Worm (Caenorhabditis elegans): ENCODE measurements around the gene B0280.9.
"Not testable (repeated sequence)": the region's sequence is repeated elsewhere in the genome, so short reads cannot be mapped to it uniquely, and the experiment has no call there.

B0280.9 gene

DNA sequence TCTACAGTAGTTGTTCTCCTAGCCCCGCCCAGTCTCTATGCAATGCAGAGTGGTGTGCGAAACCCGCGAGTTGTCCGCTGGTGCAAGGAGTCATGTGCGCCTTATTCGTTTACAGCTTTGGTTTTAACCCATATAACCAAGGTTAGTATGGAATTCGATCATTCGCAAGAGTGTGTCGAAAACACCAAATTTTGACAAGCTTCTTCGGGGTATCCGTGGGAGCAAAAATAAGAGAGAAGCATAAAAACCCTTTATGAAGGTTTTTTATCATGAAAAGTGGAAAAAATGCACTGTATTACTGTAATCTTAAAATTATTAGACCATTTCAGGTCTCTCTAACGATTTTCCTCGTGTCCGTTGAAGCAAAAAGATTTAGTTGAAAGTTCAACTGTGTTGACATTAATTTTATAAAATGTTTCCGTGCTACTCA is 19.5 kb upstream of the B0280.9 start:
- TF ChIP-seq ztf-11 (tag; optimal IDR thresholded peaks at IDR 0.05), result no peak
- TF ChIP-seq ces-1 (GFP tag; optimal IDR thresholded peaks at IDR 0.05), result peak; percentile 5

DNA sequence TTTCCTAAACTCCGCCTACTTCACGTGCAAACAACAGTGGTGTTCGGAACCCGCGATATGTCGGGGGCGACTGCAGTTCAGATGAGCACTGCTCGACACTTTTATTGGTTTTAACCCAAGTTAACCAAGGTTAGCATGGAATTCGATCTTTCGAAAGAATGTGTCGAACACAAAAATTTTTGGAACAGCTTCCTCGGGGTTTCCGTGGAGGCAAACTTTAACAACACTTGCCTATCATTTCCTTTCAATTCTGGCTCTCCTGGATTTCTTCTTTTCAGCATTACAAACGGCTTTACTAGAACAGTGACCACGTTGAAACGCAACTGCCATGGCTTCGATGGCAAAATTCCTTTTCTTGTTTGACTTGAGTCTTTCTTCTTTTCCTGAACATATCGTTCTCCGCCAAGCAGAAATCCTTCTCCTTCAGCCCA is 18.6 kb upstream of the B0280.9 start:
- no peak for TF ChIP-seq mls-2 (tag; optimal IDR thresholded peaks at IDR 0.05)
- TF ChIP-seq hlh-1 (tag; optimal IDR thresholded peaks at IDR 0.05), result peak; percentile 19
- TF ChIP-seq ceh-83 (GFP tag; optimal IDR thresholded peaks at IDR 0.05), result no peak
- TF ChIP-seq lin-13 (tag; optimal IDR thresholded peaks at IDR 0.05), result no peak
- no peak for TF ChIP-seq sem-2 (GFP tag; optimal IDR thresholded peaks at IDR 0.05)
- no peak for TF ChIP-seq pha-4 (tag; optimal IDR thresholded peaks at IDR 0.05)
- TF ChIP-seq ceh-39 (tag; optimal IDR thresholded peaks at IDR 0.05), result no peak

DNA sequence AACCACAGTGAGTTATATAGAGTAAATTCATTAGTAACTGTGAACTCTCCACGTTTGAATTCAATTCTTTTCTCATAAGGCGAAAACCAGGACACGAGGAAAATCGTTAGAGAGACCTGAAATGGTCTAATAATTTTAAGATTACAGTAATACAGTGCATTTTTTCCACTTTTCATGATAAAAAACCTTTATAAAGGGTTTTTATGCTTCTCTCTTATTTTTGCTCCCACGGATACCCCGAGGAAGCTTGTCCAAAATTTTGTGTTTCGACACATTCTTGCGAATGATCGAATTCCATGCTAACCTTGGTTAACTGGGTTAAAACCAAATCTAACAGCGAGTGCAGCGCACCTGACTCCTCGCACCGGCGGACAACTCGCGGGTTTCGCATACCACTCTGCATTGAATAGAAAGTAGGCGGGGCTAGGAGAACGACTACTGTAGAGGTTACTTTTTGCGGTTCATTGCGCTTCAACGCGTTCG is 17.6 kb upstream of the B0280.9 start:
- TF ChIP-seq ceh-83 (GFP tag; optimal IDR thresholded peaks at IDR 0.05) (peak; percentile 74), unc-120 (tag; optimal IDR thresholded peaks at IDR 0.05; ENCODE audit: poor library complexity, severe bottlenecking) (no peak)

DNA sequence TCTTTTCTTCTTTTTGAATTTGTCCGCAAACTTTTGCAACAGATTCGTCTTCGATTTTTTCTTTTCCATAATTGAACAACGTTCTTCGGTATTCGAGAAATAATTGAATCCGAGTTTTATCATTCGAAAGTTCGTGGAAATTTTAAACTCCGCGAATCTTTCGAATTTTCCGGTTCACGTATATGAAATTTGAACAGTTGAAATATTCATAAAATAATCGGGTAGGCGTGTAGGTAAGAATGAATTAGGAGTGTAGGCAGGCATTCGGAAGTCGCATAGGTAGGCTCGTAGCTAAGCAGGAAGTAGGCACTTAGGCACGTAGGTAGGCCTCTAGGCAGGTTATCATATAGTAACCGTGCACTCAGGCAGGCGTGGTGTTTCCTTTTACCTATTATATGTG is 15.5 kb upstream of the B0280.9 start, which contains the start of gene B0280.11:
Gene B0280.11, minus strand, starts transcription at position 101 of the 400 bp plus-strand sequence.
- no peak for TF ChIP-seq nhr-76 (tag; optimal IDR thresholded peaks at IDR 0.05)
- no peak for TF ChIP-seq flh-1 (GFP tag; optimal IDR thresholded peaks at IDR 0.05)
- no peak for TF ChIP-seq elt-1 (tag; optimal IDR thresholded peaks at IDR 0.05; ENCODE audit: borderline replicate concordance, insufficient read depth)
- TF ChIP-seq sptf-1 (tag; optimal IDR thresholded peaks at IDR 0.05), result no peak
- no peak for TF ChIP-seq nhr-28 (tag; optimal IDR thresholded peaks at IDR 0.05)
- TF ChIP-seq nhr-2 (tag; optimal IDR thresholded peaks at IDR 0.05), result no peak
- no peak for TF ChIP-seq elt-3 (tag; optimal IDR thresholded peaks at IDR 0.05)
- no peak for TF ChIP-seq lin-32 (GFP tag; optimal IDR thresholded peaks at IDR 0.05)
- TF ChIP-seq lin-13 (tag; optimal IDR thresholded peaks at IDR 0.05), result no peak
- TF ChIP-seq blmp-1 (tag; optimal IDR thresholded peaks at IDR 0.05), result no peak
- TF ChIP-seq ceh-39 (tag; optimal IDR thresholded peaks at IDR 0.05), result no peak
- TF ChIP-seq zip-8 (tag; optimal IDR thresholded peaks at IDR 0.05), result no peak
- TF ChIP-seq M03D4.4 (tag; optimal IDR thresholded peaks at IDR 0.05), result no peak
- TF ChIP-seq nhr-12 (tag; optimal IDR thresholded peaks at IDR 0.05), result no peak
- TF ChIP-seq mls-2 (tag; optimal IDR thresholded peaks at IDR 0.05), result no peak
- no peak for TF ChIP-seq sem-2 (GFP tag; optimal IDR thresholded peaks at IDR 0.05)
- TF ChIP-seq drap-1 (GFP tag; optimal IDR thresholded peaks at IDR 0.05), result no peak
- TF ChIP-seq snpc-4 (tag; optimal IDR thresholded peaks at IDR 0.05), result no peak

DNA sequence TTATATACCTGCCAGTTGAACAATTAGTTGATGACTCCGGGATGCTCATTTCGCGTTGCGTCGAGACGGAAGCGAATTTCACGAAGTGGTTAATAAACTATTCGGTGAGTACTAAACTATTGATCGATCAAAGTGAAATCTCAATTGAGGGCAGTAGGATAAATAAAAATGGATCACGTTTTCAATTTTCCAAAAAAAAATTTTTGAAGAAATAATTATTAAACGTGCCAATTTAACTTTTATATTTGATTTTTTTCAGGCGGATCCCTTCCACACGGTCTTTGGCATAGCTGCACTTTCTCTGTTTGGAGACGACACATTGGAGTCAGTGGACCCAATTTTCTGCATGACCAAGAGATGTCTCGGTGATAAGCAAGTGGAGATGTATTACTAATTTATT is 13.3 kb upstream of the B0280.9 start, which contains the start of gene B0280.17:
Gene B0280.17, minus strand, starts transcription at position 101 of the 400 bp plus-strand sequence.
- TF ChIP-seq sem-2 (GFP tag; optimal IDR thresholded peaks at IDR 0.05) (no peak), elt-1 (tag; optimal IDR thresholded peaks at IDR 0.05; ENCODE audit: borderline replicate concordance, insufficient read depth) (no peak), mep-1 (tag; optimal IDR thresholded peaks at IDR 0.05) (no peak)

DNA sequence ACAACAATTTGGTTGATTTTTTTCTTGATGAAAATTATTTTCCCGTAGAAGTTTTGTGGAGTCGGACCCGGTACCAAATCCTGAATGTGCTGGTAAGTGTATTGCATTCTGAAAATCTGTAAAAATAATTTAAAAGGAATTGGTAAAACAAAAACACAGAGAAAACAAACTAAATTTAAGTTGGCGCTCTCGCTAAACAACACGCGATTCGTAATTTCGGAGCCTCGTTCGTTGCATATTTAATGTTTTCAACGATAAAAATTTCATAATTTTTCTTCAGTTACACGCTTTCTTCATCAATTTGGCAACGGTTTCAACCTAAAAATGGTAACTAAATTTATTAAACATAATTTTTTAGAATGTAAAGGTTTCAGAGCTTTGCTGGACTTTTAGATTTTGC is 10.9 kb upstream of the B0280.9 start, which contains the start of the genes pot-1 and ggtb-1:
Gene pot-1, minus strand, starts transcription at position 120 of the 400 bp plus-strand sequence.
Gene ggtb-1, plus strand, starts transcription at position 208 of the 400 bp plus-strand sequence.
- no peak for TF ChIP-seq nhr-2 (tag; optimal IDR thresholded peaks at IDR 0.05)
- TF ChIP-seq blmp-1 (tag; optimal IDR thresholded peaks at IDR 0.05), result no peak
- peak; percentile 27 for TF ChIP-seq ces-1 (GFP tag; optimal IDR thresholded peaks at IDR 0.05)
- TF ChIP-seq elt-3 (tag; optimal IDR thresholded peaks at IDR 0.05), result no peak
- TF ChIP-seq snpc-4 (tag; optimal IDR thresholded peaks at IDR 0.05), result no peak
- TF ChIP-seq ceh-43 (GFP tag; optimal IDR thresholded peaks at IDR 0.05), result no peak
- TF ChIP-seq bed-3 (GFP tag; optimal IDR thresholded peaks at IDR 0.05), result no peak
- no peak for TF ChIP-seq hlh-1 (tag; optimal IDR thresholded peaks at IDR 0.05)

DNA sequence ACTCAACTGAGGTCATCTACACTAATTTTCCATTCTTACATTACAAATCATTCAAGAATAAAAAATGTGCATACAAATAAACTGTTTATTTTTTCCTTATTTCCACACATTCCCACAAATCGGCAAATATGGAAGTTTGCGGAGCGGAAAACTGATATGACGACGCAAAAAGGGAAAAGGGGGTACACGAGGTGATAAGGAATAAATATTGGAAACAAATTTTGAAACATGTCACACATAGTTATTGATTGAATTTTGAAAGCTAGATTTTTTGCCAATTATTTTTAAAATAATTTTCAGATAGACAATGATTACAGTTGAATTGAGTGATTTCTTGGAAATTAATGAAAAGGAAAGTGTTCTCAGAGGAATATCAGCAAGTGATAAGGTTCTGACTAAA is 5.9 kb upstream of the B0280.9 start, which contains the start of gene viro-2:
Gene viro-2, plus strand, starts transcription at position 301 of the 400 bp plus-strand sequence.
- TF ChIP-seq zip-8, pha-4, elt-3 (tag; optimal IDR thresholded peaks at IDR 0.05): not testable (repeated sequence)

All from whole organism, mixed stage, embryonic.